Fruit fly (Drosophila melanogaster): ENCODE measurements around the gene CG32026.

dm6 chr3L:8879465-8879864, 43.2 kb downstream of the CG32026 start:
- TF ChIP-seq psq (optimal IDR thresholded peaks at IDR 0.05) (no peak), ttk (optimal IDR thresholded peaks at IDR 0.05) (no peak), Myc (optimal IDR thresholded peaks at IDR 0.05) (no peak), Sin3A (optimal IDR thresholded peaks at IDR 0.05) (no peak)
